Fruit fly (Drosophila melanogaster): ENCODE data around the gene ATPsynE.

DNA sequence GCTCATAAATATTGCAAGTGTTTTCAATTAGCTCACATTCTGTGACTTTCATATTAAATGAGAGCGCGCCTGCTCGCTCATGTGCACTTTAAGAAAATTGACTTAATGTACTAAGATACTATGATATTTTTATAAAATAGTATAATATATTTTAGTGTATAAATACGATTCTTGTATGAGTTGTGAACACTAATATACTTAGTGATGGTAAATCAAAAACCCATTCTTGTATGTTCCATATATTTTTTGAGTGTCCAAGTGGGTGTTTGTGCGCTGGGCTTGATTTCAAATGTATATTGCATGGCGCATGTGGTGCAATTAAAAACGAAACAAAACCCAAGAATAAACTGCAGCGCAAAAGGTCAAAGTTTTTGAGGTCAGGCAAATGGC lies 47.1 kb downstream of the ATPsynE start:
- TF ChIP-seq Clk (GFP tag; optimal IDR thresholded peaks at IDR 0.05) (no peak), toe (GFP tag; optimal IDR thresholded peaks at IDR 0.05) (no peak), CG1620 (GFP tag; optimal IDR thresholded peaks at IDR 0.05) (no peak), Mnt (GFP tag; optimal IDR thresholded peaks at IDR 0.05) (no peak), Hr96 (GFP tag; optimal IDR thresholded peaks at IDR 0.05) (no peak), kay (GFP tag; ENCODE audit: borderline replicate concordance) (peak; percentile 42), CG7101 (tag; optimal IDR thresholded peaks at IDR 0.05) (no peak), CG33017 (tag; optimal IDR thresholded peaks at IDR 0.05) (peak; percentile 40), tj (GFP tag; optimal IDR thresholded peaks at IDR 0.05) (no peak), cic (GFP tag; optimal IDR thresholded peaks at IDR 0.05) (no peak), ovo (GFP tag; optimal IDR thresholded peaks at IDR 0.05) (no peak), CG12768 (GFP tag; optimal IDR thresholded peaks at IDR 0.05) (no peak), pad (GFP tag; optimal IDR thresholded peaks at IDR 0.05) (no peak), CG14711 (tag; optimal IDR thresholded peaks at IDR 0.05) (peak; percentile 32)

All from whole organism, adult.